Worm (Caenorhabditis elegans) whole organism, L3 larva: ENCODE results near the gene F49F1.11.

Experiments
- ceh-82 ChIP-seq: fragments of 150-350 bp; optimal IDR thresholded peaks from 2 replicates; lab custom pipeline; 2014; ENCODE audit warnings: missing biosample characterization, missing genetic modification characterization
- egl-5 ChIP-seq: fragments of 150-350 bp; optimal IDR thresholded peaks from 2 replicates; lab custom pipeline; 2017; ENCODE audit warnings: missing biosample characterization, missing genetic modification reagents, missing genetic modification characterization, inconsistent platforms
- fkh-10 ChIP-seq: sonication (generic microtip); optimal IDR thresholded peaks from 2 replicates; lab custom pipeline; 2017; ENCODE audit warnings: missing biosample characterization, missing genetic modification reagents, missing genetic modification characterization
- lin-39 ChIP-seq: fragments of 150-350 bp; optimal IDR thresholded peaks from 2 replicates; lab custom pipeline; 2018; ENCODE audit warnings: missing biosample characterization, missing genetic modification reagents, missing genetic modification characterization
- nhr-28 ChIP-seq: fragments of 150-350 bp; optimal IDR thresholded peaks from 2 replicates; lab custom pipeline; 2014; ENCODE audit warnings: missing biosample characterization, missing genetic modification characterization
- pha-4 ChIP-seq: fragments of 150-350 bp; optimal IDR thresholded peaks from 2 replicates; lab custom pipeline; 2014; ENCODE audit warnings: missing biosample characterization, missing genetic modification reagents, missing genetic modification characterization
- snpc-4 ChIP-seq: fragments of 150-350 bp; optimal IDR thresholded peaks from 2 replicates; lab custom pipeline; 2014; ENCODE audit warnings: missing biosample characterization, missing genetic modification characterization
- unc-62 ChIP-seq: fragments of 150-350 bp; sonication (generic microtip); optimal IDR thresholded peaks from 4 replicates; lab custom pipeline; 2014; ENCODE audit warnings: missing biosample characterization, missing genetic modification reagents, missing genetic modification characterization
- zag-1 ChIP-seq: fragments of 150-350 bp; optimal IDR thresholded peaks from 2 replicates; lab custom pipeline; 2014; ENCODE audit warnings: missing biosample characterization, missing genetic modification characterization

DNA sequence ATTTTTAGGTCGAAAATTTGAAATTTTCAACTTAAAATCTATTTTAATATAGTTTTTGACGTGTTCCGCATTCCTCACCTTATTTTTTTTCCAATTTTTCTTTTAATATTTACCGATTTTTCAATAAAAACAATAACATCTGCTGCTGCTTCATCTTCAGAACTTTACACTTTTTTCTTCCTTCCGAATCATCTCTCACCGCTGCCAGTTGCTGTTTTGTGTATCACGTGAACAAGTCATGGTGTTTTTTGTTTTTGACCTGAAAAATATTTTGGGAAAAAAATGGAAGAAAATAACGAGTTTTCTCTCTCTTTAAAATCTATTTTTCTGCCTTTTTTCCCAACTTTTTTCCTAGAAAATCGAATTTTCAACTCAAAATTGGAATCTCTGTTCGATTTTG, 41.4 kb downstream of the F49F1.11 start:
- no peak for TF ChIP-seq egl-5 (tag; lab: Kevin White, UChicago)
- TF ChIP-seq ceh-82 (tag; lab: Kevin White, UChicago), result no peak
- TF ChIP-seq unc-62 (GFP tag; lab: Kevin White, UChicago), result no peak
- TF ChIP-seq lin-39 (tag; lab: Kevin White, UChicago), result no peak
- TF ChIP-seq zag-1 (tag; lab: Kevin White, UChicago), result no peak
- TF ChIP-seq pha-4 (tag; lab: Kevin White, UChicago), result no peak
- no peak for TF ChIP-seq nhr-28 (tag; lab: Kevin White, UChicago)
- TF ChIP-seq fkh-10 (GFP tag; lab: Kevin White, UChicago), result no peak
- TF ChIP-seq snpc-4, result no peak
